Worm (Caenorhabditis elegans): ENCODE data around the gene ift-81.

DNA sequence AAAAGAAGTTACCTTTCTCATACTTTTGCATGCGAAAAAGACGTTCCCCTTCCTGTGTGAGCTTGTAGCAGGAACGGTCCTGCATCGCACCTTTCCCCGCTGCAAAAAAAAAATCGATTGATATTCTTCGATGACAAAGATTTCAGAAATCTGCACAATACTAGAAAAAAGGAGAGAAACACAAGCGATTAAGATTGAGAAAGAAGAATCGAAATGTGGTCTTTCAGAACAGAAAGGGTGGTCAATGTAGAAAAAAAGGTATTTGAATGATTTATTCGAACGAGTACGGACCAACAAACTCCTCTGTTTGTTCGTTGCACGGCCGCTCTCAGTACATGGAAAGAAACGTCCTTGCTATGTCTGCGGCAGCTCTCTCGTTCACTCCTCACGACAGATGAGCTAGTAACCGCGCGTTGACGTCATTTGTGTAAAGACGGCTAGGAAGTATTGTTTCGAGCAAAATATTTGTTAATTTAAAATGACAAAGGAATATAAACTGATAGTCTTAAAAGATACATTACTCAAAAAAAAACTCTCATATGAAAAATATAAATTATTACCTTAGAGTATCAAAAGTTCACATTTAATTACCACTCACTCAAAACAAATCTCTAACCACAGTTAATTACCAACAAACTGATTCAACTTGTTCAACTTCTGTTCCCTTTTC lies at the start of gene ift-81:
- TF ChIP-seq W03F9.2 (tag; optimal IDR thresholded peaks at IDR 0.05), result no peak
- TF ChIP-seq dao-5 (tag; optimal IDR thresholded peaks at IDR 0.05), result no peak
